Worm (Caenorhabditis elegans): ENCODE measurements around the gene T05A1.5.
A peak's percentile ranks its signal among the peaks of the same experiment; 100 is the strongest.

Gene T05A1.5

ce11 chrIV:9518608-9519007 lies 27.5 kb upstream of the T05A1.5 start, which contains the start of gene nlp-35:
Gene nlp-35 (minus strand): TSS chrIV:9518926.
- TF ChIP-seq ceh-63 (GFP tag; optimal IDR thresholded peaks at IDR 0.05) (no peak), jun-1 (tag; optimal IDR thresholded peaks at IDR 0.05) (no peak), ets-5 (GFP tag; IDR thresholded peaks at IDR 0.05) (no peak), nhr-85 (tag) (no peak), fkh-8 (tag; optimal IDR thresholded peaks at IDR 0.05) (no peak), sptf-1 (tag; optimal IDR thresholded peaks at IDR 0.05) (no peak), nhr-76 (tag; optimal IDR thresholded peaks at IDR 0.05) (no peak), fkh-10 (GFP tag; optimal IDR thresholded peaks at IDR 0.05) (no peak), tlp-1 (tag; optimal IDR thresholded peaks at IDR 0.05) (no peak), lir-3 (tag; optimal IDR thresholded peaks at IDR 0.05; ENCODE audit: poor library complexity) (no peak), nhr-237 (tag; optimal IDR thresholded peaks at IDR 0.05) (no peak), lin-39 (tag; optimal IDR thresholded peaks at IDR 0.05) (no peak)

ce11 chrIV:9520629-9521028 lies 25.5 kb upstream of the T05A1.5 start:
- TF ChIP-seq pax-3 (tag; optimal IDR thresholded peaks at IDR 0.05) (peak; percentile 41), efl-1 (optimal IDR thresholded peaks at IDR 0.05) (no peak), efl-1 (GFP tag; optimal IDR thresholded peaks at IDR 0.05 in 1 of 2) (peak in 1 of 2 experiments; percentile 68), dsc-1 (tag; optimal IDR thresholded peaks at IDR 0.05) (peak; percentile 88), ceh-88 (GFP tag; IDR thresholded peaks at IDR 0.05) (no peak)

ce11 chrIV:9523139-9523538 lies 22.9 kb upstream of the T05A1.5 start:
- no peak for TF ChIP-seq efl-1 (optimal IDR thresholded peaks at IDR 0.05)
- peak in 1 of 2 experiments; percentile 55 for TF ChIP-seq efl-1 (GFP tag; optimal IDR thresholded peaks at IDR 0.05 in 1 of 2)
- TF ChIP-seq lin-14 (GFP tag; optimal IDR thresholded peaks at IDR 0.05), result peak; percentile 27
- no peak for TF ChIP-seq tbx-2 (tag; optimal IDR thresholded peaks at IDR 0.05)
- TF ChIP-seq hpl-2 (GFP tag; optimal IDR thresholded peaks at IDR 0.05), result no peak
- TF ChIP-seq sox-4 (tag; optimal IDR thresholded peaks at IDR 0.05), result no peak
- no peak for TF ChIP-seq mep-1 (tag; optimal IDR thresholded peaks at IDR 0.05)

- TF ChIP-seq C04F5.9 (tag; optimal IDR thresholded peaks at IDR 0.05) (no peak), aha-1 (tag; optimal IDR thresholded peaks at IDR 0.05) (no peak), nhr-20 (tag; optimal IDR thresholded peaks at IDR 0.05) (peak; percentile 62), snpc-4 (tag; optimal IDR thresholded peaks at IDR 0.05) (peak; percentile 49), rnt-1 (tag; optimal IDR thresholded peaks at IDR 0.05) (no peak), C16A3.4 (tag; optimal IDR thresholded peaks at IDR 0.05) (peak; percentile 41), ceh-88 (GFP tag; IDR thresholded peaks at IDR 0.05) (no peak), tlp-1 (tag; optimal IDR thresholded peaks at IDR 0.05) (no peak), tbx-2 (tag; optimal IDR thresholded peaks at IDR 0.05) (peak; percentile 63), lin-13 (GFP tag; optimal IDR thresholded peaks at IDR 0.05) (no peak), isw-1 (GFP tag; IDR thresholded peaks at IDR 0.05) (peak; percentile 23; the same call in 1 of the 2 replicates), nhr-71 (tag; optimal IDR thresholded peaks at IDR 0.05) (peak; percentile 79), blmp-1 (tag; optimal IDR thresholded peaks at IDR 0.05) (peak; percentile 61), sup-37 (GFP tag; optimal IDR thresholded peaks at IDR 0.05) (no peak), unc-130 (tag; optimal IDR thresholded peaks at IDR 0.05) (no peak), sptf-1 (tag; optimal IDR thresholded peaks at IDR 0.05) (no peak), C34B4.2 (tag; optimal IDR thresholded peaks at IDR 0.05) (no peak), lin-35 (GFP tag; optimal IDR thresholded peaks at IDR 0.05) (peak; percentile 91 to 93), ceh-8 (GFP tag; optimal IDR thresholded peaks at IDR 0.05) (no peak), efl-1 (optimal IDR thresholded peaks at IDR 0.05) (peak; percentile 90 to 92), efl-1 (GFP tag; optimal IDR thresholded peaks at IDR 0.05 in 1 of 2) (peak; percentile 91 to 98), nhr-85 (tag) (peak; percentile 89), vab-15 (tag; optimal IDR thresholded peaks at IDR 0.05) (no peak), elt-3 (tag; optimal IDR thresholded peaks at IDR 0.05) (no peak), xbp-1 (tag; optimal IDR thresholded peaks at IDR 0.05) (peak; percentile 72), snu-23 (GFP tag; optimal IDR thresholded peaks at IDR 0.05) (peak; percentile 65), nhr-11 (tag; optimal IDR thresholded peaks at IDR 0.05) (no peak), ceh-90 (tag; optimal IDR thresholded peaks at IDR 0.05) (no peak), unc-86 (tag; optimal IDR thresholded peaks at IDR 0.05) (peak; percentile 31), mab-9 (GFP tag; IDR thresholded peaks at IDR 0.05) (no peak), Y116A8C.19 (tag; optimal IDR thresholded peaks at IDR 0.05; ENCODE audit: borderline replicate concordance) (no peak), fkh-8 (tag; optimal IDR thresholded peaks at IDR 0.05) (peak; percentile 15), dsc-1 (tag; optimal IDR thresholded peaks at IDR 0.05) (peak; percentile 59), ztf-11 (tag; optimal IDR thresholded peaks at IDR 0.05) (no peak)
Observed at ce11 chrIV:9524849-9525460, 21.1 kb upstream of the T05A1.5 start, which contains the start of gene ndua-5. Gene ndua-5 (minus strand): TSS chrIV:9524899.

All from whole organism, L1 larva.